Worm (Caenorhabditis elegans) whole organism, midembryonic: ENCODE results near the gene K03A11.5.

Source experiments
- T22C8.4 ChIP-seq: fragments of 200-800 bp; sonication (Bioruptor generic); IDR thresholded peaks from 2 replicates; pipeline ENCODE4 v1.3.6; 2022; ENCODE audit warnings: missing genetic modification characterization, missing compliant biosample characterization
- cog-1 ChIP-seq: sonication (generic microtip); optimal IDR thresholded peaks from 2 replicates; lab custom pipeline; 2016; ENCODE audit warnings: missing genetic modification characterization, missing compliant biosample characterization
- klf-2 ChIP-seq: fragments of 200-800 bp; sonication (Bioruptor generic); conservative IDR thresholded peaks from 2 replicates; pipeline ENCODE4 v1.3.6; 2022; ENCODE audit warnings: missing genetic modification reagents, missing genetic modification characterization, missing compliant biosample characterization
- ztf-29 ChIP-seq: fragments of 200-800 bp; sonication (Bioruptor generic); IDR thresholded peaks from 2 replicates; pipeline ENCODE4 v1.3.6; 2022; ENCODE audit warnings: missing genetic modification reagents, missing genetic modification characterization, missing compliant biosample characterization

- no peak for TF ChIP-seq cog-1 (tag; lab: Kevin White, UChicago)
- TF ChIP-seq T22C8.4: no peak
- TF ChIP-seq ztf-29 (GFP tag; lab: Robert Waterston, UW): no peak
- no peak for TF ChIP-seq klf-2 (GFP tag; lab: Robert Waterston, UW)
Measured at ce11 chrX:13071120-13071519, 7.8 kb downstream of the K03A11.5 start, which contains the start of gene cpx-2.
